Fruit fly (Drosophila melanogaster) whole organism, wandering third instar larva: Measurements from ENCODE around the gene CG31638.
A peak's percentile ranks its signal among the peaks of the same experiment; 100 is the strongest.

Experiments used
- Abd-B ChIP-seq: fragments of >200 bp; optimal IDR thresholded peaks from 2 replicates; lab custom pipeline; 2017; ENCODE audit warnings: missing biosample characterization, missing genetic modification characterization
- CG32264 ChIP-seq: fragments of 200-800 bp; sonication (Bioruptor generic); optimal IDR thresholded peaks from 2 replicates; lab custom pipeline; 2016; ENCODE audit warnings: missing biosample characterization, missing genetic modification characterization
- CG9705 ChIP-seq: fragments of 200-800 bp; sonication (Bioruptor generic); optimal IDR thresholded peaks from 2 replicates; lab custom pipeline; 2018; ENCODE audit warnings: missing biosample characterization, mild to moderate bottlenecking, missing genetic modification characterization
- CrebA ChIP-seq: fragments of 200-800 bp; sonication (Bioruptor generic); optimal IDR thresholded peaks from 2 replicates; lab custom pipeline; 2016; ENCODE audit warnings: missing biosample characterization, mild to moderate bottlenecking, missing genetic modification characterization, borderline replicate concordance
- Dfd ChIP-seq: fragments of >200 bp; optimal IDR thresholded peaks from 2 replicates; lab custom pipeline; 2017; ENCODE audit warnings: missing biosample characterization, missing genetic modification characterization
- Dif ChIP-seq: fragments of 200-275, 200-300 bp; sonication (Bioruptor generic); optimal IDR thresholded peaks from 2 replicates; lab custom pipeline; 2018; ENCODE audit warnings: missing biosample characterization, missing genetic modification characterization; ENCODE audit not compliant: partially characterized antibody
- GATAd ChIP-seq: sonication (Bioruptor generic); optimal IDR thresholded peaks from 2 replicates; lab custom pipeline; 2016; ENCODE audit warnings: missing biosample characterization, missing genetic modification characterization
- HLH106 ChIP-seq: fragments of 200-800 bp; optimal IDR thresholded peaks from 3 replicates; lab custom pipeline; 2019; ENCODE audit warnings: missing biosample characterization, mild to moderate bottlenecking, missing genetic modification characterization, moderate library complexity
- Hnf4 ChIP-seq: fragments of 200-800 bp; sonication (Bioruptor generic); optimal IDR thresholded peaks from 2 replicates; lab custom pipeline; 2016; ENCODE audit warnings: missing biosample characterization, mild to moderate bottlenecking, missing genetic modification characterization
- Hr78 ChIP-seq: fragments of >200 bp; optimal IDR thresholded peaks from 2 replicates; lab custom pipeline; 2017; ENCODE audit warnings: missing biosample characterization, missing genetic modification characterization
- Hr83 ChIP-seq: fragments of 200-300 bp; sonication (Bioruptor generic); optimal IDR thresholded peaks from 2 replicates; lab custom pipeline; 2016; ENCODE audit warnings: missing biosample characterization, mild to moderate bottlenecking, missing genetic modification characterization, moderate library complexity; ENCODE audit not compliant: poor library complexity, severe bottlenecking
- Jra ChIP-seq: sonication (Bioruptor generic); optimal IDR thresholded peaks from 2 replicates; lab custom pipeline; 2016; ENCODE audit warnings: missing biosample characterization, missing genetic modification characterization
- Mio ChIP-seq: sonication (Bioruptor generic); optimal IDR thresholded peaks from 2 replicates; lab custom pipeline; 2016; ENCODE audit warnings: missing biosample characterization, missing genetic modification characterization
- Myc ChIP-seq: fragments of >200 bp; optimal IDR thresholded peaks from 2 replicates; lab custom pipeline; 2017
- N ChIP-seq: fragments of >200 bp; optimal IDR thresholded peaks from 2 replicates; lab custom pipeline; 2018; ENCODE audit warnings: missing biosample characterization, missing external identifiers, missing genetic modification characterization
- OdsH ChIP-seq: fragments of 200-800 bp; sonication (Bioruptor generic); optimal IDR thresholded peaks from 2 replicates; lab custom pipeline; 2016; ENCODE audit warnings: missing biosample characterization, mild to moderate bottlenecking, missing genetic modification characterization
- Rel ChIP-seq, 2 experiments: fragments of 200-800 bp; sonication (Bioruptor generic) in 1 of 2; optimal IDR thresholded peaks; 2 replicates in 1 of 2; 3 replicates in 1 of 2; lab custom pipeline; 2016 to 2019; ENCODE audit warnings: mild to moderate bottlenecking in 2 of 2, missing biosample characterization in 2 of 2, missing genetic modification characterization in 2 of 2, moderate library complexity in 1 of 2
- Sp1 ChIP-seq: fragments of 200-800 bp; sonication (Bioruptor generic); optimal IDR thresholded peaks from 3 replicates; lab custom pipeline; 2019; ENCODE audit warnings: missing biosample characterization, mild to moderate bottlenecking, missing genetic modification characterization, moderate library complexity
- Vsx2 ChIP-seq: fragments of 200-300, 225-300 bp; sonication (Bioruptor generic); optimal IDR thresholded peaks from 2 replicates; lab custom pipeline; 2018; ENCODE audit warnings: missing biosample characterization, missing genetic modification characterization; ENCODE audit not compliant: partially characterized antibody
- br ChIP-seq: fragments of 200-800 bp; sonication (Bioruptor generic); optimal IDR thresholded peaks from 2 replicates; lab custom pipeline; 2016; ENCODE audit warnings: missing biosample characterization, missing genetic modification characterization
- brk ChIP-seq: fragments of 200-800 bp; sonication (Bioruptor generic); optimal IDR thresholded peaks from 2 replicates; lab custom pipeline; 2016; ENCODE audit warnings: missing biosample characterization, mild to moderate bottlenecking, missing genetic modification characterization
- dl ChIP-seq, 2 experiments: fragments of 175-275, 200-275 bp in 1 of 2; fragments of 200-275 bp in 1 of 2; sonication (Bioruptor generic); optimal IDR thresholded peaks; lab custom pipeline; 2018; ENCODE audit warnings: mild to moderate bottlenecking in 2 of 2, missing biosample characterization in 2 of 2, missing genetic modification characterization in 2 of 2, moderate library complexity in 2 of 2; ENCODE audit not compliant: partially characterized antibody in 2 of 2, insufficient read depth in 1 of 2
- dmrt93B ChIP-seq: fragments of 200-800 bp; sonication (Bioruptor generic); optimal IDR thresholded peaks from 2 replicates; lab custom pipeline; 2018; ENCODE audit warnings: missing biosample characterization, mild to moderate bottlenecking, missing genetic modification characterization
- dsf ChIP-seq: sonication (Bioruptor generic); optimal IDR thresholded peaks from 2 replicates; lab custom pipeline; 2016; ENCODE audit warnings: missing biosample characterization, missing genetic modification characterization, borderline replicate concordance
- ey ChIP-seq: fragments of 200-800 bp; sonication (Bioruptor generic); optimal IDR thresholded peaks from 2 replicates; lab custom pipeline; 2016; ENCODE audit warnings: missing biosample characterization, missing genetic modification characterization
- foxo ChIP-seq, 2 experiments: fragments of 200-800 bp; sonication (Bioruptor generic); optimal IDR thresholded peaks; 2 replicates in 1 of 2; 3 replicates in 1 of 2; lab custom pipeline; 2016 to 2017; ENCODE audit warnings: missing biosample characterization in 2 of 2, missing genetic modification characterization in 2 of 2
- fru ChIP-seq: fragments of 200-800 bp; sonication (Bioruptor generic); optimal IDR thresholded peaks from 3 replicates; lab custom pipeline; 2016; ENCODE audit warnings: missing biosample characterization, mild to moderate bottlenecking, missing genetic modification characterization
- h ChIP-seq: fragments of 200-800 bp; sonication (Bioruptor generic); optimal IDR thresholded peaks from 3 replicates; lab custom pipeline; 2016; ENCODE audit warnings: missing biosample characterization, mild to moderate bottlenecking, missing genetic modification characterization
- jim ChIP-seq: fragments of 175-275, 200-325 bp; sonication (Bioruptor generic); optimal IDR thresholded peaks from 2 replicates; lab custom pipeline; 2016; ENCODE audit warnings: missing biosample characterization, mild to moderate bottlenecking, missing genetic modification characterization
- lola ChIP-seq: fragments of >200 bp; optimal IDR thresholded peaks from 2 replicates; lab custom pipeline; 2017; ENCODE audit warnings: missing biosample characterization, missing genetic modification characterization
- pan ChIP-seq: fragments of >200 bp; optimal IDR thresholded peaks from 2 replicates; lab custom pipeline; 2017
- psq ChIP-seq: fragments of 200-800 bp; sonication (Bioruptor generic); optimal IDR thresholded peaks from 3 replicates; lab custom pipeline; 2017; ENCODE audit warnings: missing biosample characterization, mild to moderate bottlenecking, missing genetic modification characterization, moderate library complexity
- rgr ChIP-seq: fragments of 200-800 bp; sonication (Bioruptor generic); optimal IDR thresholded peaks from 3 replicates; lab custom pipeline; 2016; ENCODE audit warnings: missing biosample characterization, mild to moderate bottlenecking, missing genetic modification characterization
- sage ChIP-seq: fragments of 200-800 bp; sonication (Bioruptor generic); optimal IDR thresholded peaks from 2 replicates; lab custom pipeline; 2016; ENCODE audit warnings: missing biosample characterization, mild to moderate bottlenecking, missing genetic modification characterization
- sv ChIP-seq: fragments of 200-800 bp; sonication (Bioruptor generic); optimal IDR thresholded peaks from 3 replicates; lab custom pipeline; 2016; ENCODE audit warnings: missing biosample characterization, missing genetic modification characterization
- tai ChIP-seq: sonication (Bioruptor generic); optimal IDR thresholded peaks from 2 replicates; lab custom pipeline; 2016; ENCODE audit warnings: missing biosample characterization, missing genetic modification characterization
- usp ChIP-seq: fragments of >200 bp; optimal IDR thresholded peaks from 2 replicates; lab custom pipeline; 2017; ENCODE audit warnings: missing biosample characterization, missing genetic modification characterization
- woc ChIP-seq: sonication (Bioruptor generic); optimal IDR thresholded peaks from 2 replicates; lab custom pipeline; 2016; ENCODE audit warnings: missing biosample characterization, mild to moderate bottlenecking, missing genetic modification characterization

CG31638 gene

DNA sequence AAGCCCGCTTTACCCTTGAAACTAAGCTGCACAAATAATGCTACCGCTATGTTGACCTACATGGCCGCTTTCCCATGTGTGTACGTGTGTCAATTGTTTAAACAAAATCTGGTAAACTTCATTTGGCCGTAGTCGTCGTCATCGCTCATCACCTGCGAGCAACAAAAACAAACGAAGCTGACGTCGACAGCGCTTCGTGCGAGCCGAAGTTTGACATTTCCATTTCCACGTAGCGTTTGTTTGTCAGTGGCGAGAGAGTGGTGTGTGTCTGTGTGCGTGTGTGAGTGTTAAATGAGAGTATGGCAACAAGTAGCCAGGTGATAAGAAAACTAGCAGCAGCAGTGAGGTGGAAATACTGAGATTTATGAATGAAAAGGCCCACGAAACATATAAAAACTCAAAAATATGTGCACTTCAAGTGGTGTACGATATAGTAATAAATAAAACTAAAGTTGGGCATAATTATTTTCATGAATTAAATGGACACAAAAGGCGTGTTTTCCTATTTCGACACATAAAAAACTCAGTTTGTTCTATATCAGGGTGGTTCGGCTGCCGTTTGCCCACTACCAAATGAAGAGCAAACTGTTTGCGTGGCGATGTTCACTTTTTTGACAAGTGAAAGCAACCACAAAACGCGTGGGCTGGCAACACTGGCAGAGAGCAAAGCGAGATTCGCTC lies 11.5 kb upstream of the CG31638 start (continued):
- no peak for TF ChIP-seq br (GFP tag; lab: Kevin White, UChicago)
- no peak for TF ChIP-seq Hr83 (GFP tag; lab: Kevin White, UChicago)
- no peak for TF ChIP-seq Sp1 (GFP tag; lab: Kevin White, UChicago)
- TF ChIP-seq, all 38 proteins: peak for 10

- TF ChIP-seq brk (GFP tag; lab: Kevin White, UChicago): no peak
- TF ChIP-seq Vsx2 (GFP tag; lab: Kevin White, UChicago): no peak
- TF ChIP-seq Myc: peak; percentile 58
- peak; percentile 83 for TF ChIP-seq HLH106 (tag; lab: Kevin White, UChicago)
- TF ChIP-seq sv (GFP tag; lab: Kevin White, UChicago): peak; percentile 84
- peak; percentile 78 for TF ChIP-seq OdsH (GFP tag; lab: Kevin White, UChicago)
- peak; percentile 91 for TF ChIP-seq Jra (GFP tag; lab: Kevin White, UChicago)
- TF ChIP-seq GATAd (GFP tag; lab: Kevin White, UChicago): peak; percentile 59
- no peak for TF ChIP-seq Abd-B
- no peak for TF ChIP-seq Rel (GFP tag; optimal IDR thresholded peaks at IDR 0.05; lab: Kevin White, UChicago)
- TF ChIP-seq Rel (tag; optimal IDR thresholded peaks at IDR 0.05; lab: Kevin White, UChicago): peak; percentile 52
- peak; percentile 77 for TF ChIP-seq fru (GFP tag; lab: Kevin White, UChicago)
- peak; percentile 98 for TF ChIP-seq Hr83 (GFP tag; lab: Kevin White, UChicago)
- TF ChIP-seq foxo (GFP tag; optimal IDR thresholded peaks at IDR 0.05; lab: Kevin White, UChicago): peak; percentile 30 to 86
- TF ChIP-seq pan (lab: Kevin White, UChicago): no peak
- TF ChIP-seq Dfd: no peak
- peak; percentile 65 for TF ChIP-seq Mio
- TF ChIP-seq CG9705 (GFP tag; lab: Kevin White, UChicago): peak; percentile 61
- no peak for TF ChIP-seq N (GFP tag; lab: Kevin White, UChicago)
- TF ChIP-seq dmrt93B: no peak
- no peak for TF ChIP-seq Dif (GFP tag; lab: Kevin White, UChicago)
- TF ChIP-seq CG32264 (GFP tag; lab: Kevin White, UChicago): peak; percentile 69
- TF ChIP-seq Sp1 (GFP tag; lab: Kevin White, UChicago): peak; percentile 72
- TF ChIP-seq dsf (GFP tag; lab: Kevin White, UChicago): peak; percentile 85
- peak; percentile 69 for TF ChIP-seq psq (GFP tag; lab: Kevin White, UChicago)
- TF ChIP-seq woc (GFP tag; lab: Kevin White, UChicago): peak; percentile 89
- TF ChIP-seq ey (GFP tag; lab: Kevin White, UChicago): peak; percentile 89
- TF ChIP-seq Hr78: no peak
- no peak for TF ChIP-seq usp (GFP tag; lab: Kevin White, UChicago)
- no peak for TF ChIP-seq sage
- TF ChIP-seq tai: no peak
- peak; percentile 78 for TF ChIP-seq rgr (GFP tag; lab: Kevin White, UChicago)
- no peak for TF ChIP-seq lola
- peak; percentile 97 for TF ChIP-seq CrebA (GFP tag; lab: Kevin White, UChicago)
- no peak for TF ChIP-seq dl (GFP tag; optimal IDR thresholded peaks at IDR 0.05; lab: Kevin White, UChicago; ENCODE audit: insufficient read depth in 1 of 2, partially characterized antibody in 2 of 2)
- TF ChIP-seq jim: peak; percentile 76
- TF ChIP-seq Hnf4 (GFP tag; lab: Kevin White, UChicago): peak; percentile 90
- TF ChIP-seq h: peak; percentile 85
- peak; percentile 79 for TF ChIP-seq br (GFP tag; lab: Kevin White, UChicago)
Measured at dm6 chr2L:6480212-6480994, 10.5 kb upstream of the CG31638 start, which contains the start of the genes Sec61alpha and Daxx. Sec61alpha (minus strand) TSS chr2L:6480575. Daxx (plus strand) TSS chr2L:6480929.
